Worm (Caenorhabditis elegans): ENCODE results near the gene T19D12.4.

Gene T19D12.4

ce11 chrII:6683663-6684285 lies 52.9 kb downstream of the T19D12.4 start, which contains the start of gene gyf-1 (continued):
- peak; percentile 56; the same call in 1 of the 2 replicates for TF ChIP-seq hmg-1.1 (GFP tag; IDR thresholded peaks at IDR 0.05)
- peak; percentile 23 for TF ChIP-seq rbr-2 (tag; optimal IDR thresholded peaks at IDR 0.05)
- TF ChIP-seq mes-2 (tag; optimal IDR thresholded peaks at IDR 0.05; ENCODE audit: poor library complexity, severe bottlenecking), result peak; percentile 53
- TF ChIP-seq nhr-48 (tag; optimal IDR thresholded peaks at IDR 0.05), result no peak
- peak in 1 of 2 experiments; percentile 44 for TF ChIP-seq lsy-2 (tag; optimal IDR thresholded peaks at IDR 0.05)
- TF ChIP-seq ama-1 (optimal IDR thresholded peaks at IDR 0.05), result peak; percentile 19
- peak; percentile 71 for TF ChIP-seq hlh-30 (tag; optimal IDR thresholded peaks at IDR 0.05; ENCODE audit: insufficient read depth)
- TF ChIP-seq unc-62 (GFP tag; optimal IDR thresholded peaks at IDR 0.05 in 1 of 2), result peak in 1 of 2 experiments; percentile 33
- TF ChIP-seq unc-62 (tag; optimal IDR thresholded peaks at IDR 0.05), result no peak
- no peak for TF ChIP-seq madf-9 (GFP tag; conservative IDR thresholded peaks at IDR 0.05)
- peak in 1 of 2 experiments; percentile 63 for TF ChIP-seq hif-1 (tag; optimal IDR thresholded peaks at IDR 0.05)
- TF ChIP-seq zip-11 (GFP tag; IDR thresholded peaks at IDR 0.05), result no peak

- TF ChIP-seq aha-1 (tag) (peak; percentile 65), nhr-11 (tag; optimal IDR thresholded peaks at IDR 0.05) (no peak), lin-15B (tag; optimal IDR thresholded peaks at IDR 0.05) (no peak), zag-1 (tag; optimal IDR thresholded peaks at IDR 0.05) (no peak), set-16 (GFP tag; IDR thresholded peaks at IDR 0.05) (peak; percentile 67; the same call in 1 of the 2 replicates), nhr-25 (tag; optimal IDR thresholded peaks at IDR 0.05; ENCODE audit: borderline replicate concordance, insufficient read depth) (no peak)
Measured at ce11 chrII:6685964-6686363, 55.1 kb downstream of the T19D12.4 start.
